Worm (Caenorhabditis elegans): ENCODE data around the gene T01C4.8.

DNA sequence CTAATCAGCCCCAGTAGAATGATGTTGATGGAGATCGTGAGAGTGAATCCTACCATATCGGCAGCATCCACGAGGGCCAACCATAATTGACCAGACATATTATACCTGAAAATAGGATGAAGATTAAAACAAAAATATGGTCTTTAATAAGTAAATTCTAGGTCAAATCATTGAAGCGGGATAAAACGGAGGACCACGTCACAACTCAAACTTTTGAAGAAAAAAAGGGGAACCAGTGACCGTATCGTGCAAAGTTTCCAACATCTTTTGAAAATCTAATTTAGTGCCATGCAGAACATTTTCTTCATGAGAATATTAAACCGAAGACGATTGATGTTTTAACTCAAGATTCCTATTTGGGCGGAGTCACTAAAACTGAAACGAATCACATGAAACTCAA lies 9.0 kb upstream of the T01C4.8 start, which contains the start of gene str-112:
- TF ChIP-seq unc-62 (GFP tag; optimal IDR thresholded peaks at IDR 0.05): no peak
- no peak for TF ChIP-seq sem-4 (tag; optimal IDR thresholded peaks at IDR 0.05)
- TF ChIP-seq skn-1 (tag; optimal IDR thresholded peaks at IDR 0.05): no peak
- no peak for TF ChIP-seq unc-39 (tag; optimal IDR thresholded peaks at IDR 0.05)
- no peak for TF ChIP-seq elt-1 (tag; optimal IDR thresholded peaks at IDR 0.05)
- TF ChIP-seq ceh-82 (tag; optimal IDR thresholded peaks at IDR 0.05): no peak
- TF ChIP-seq nhr-12 (tag; optimal IDR thresholded peaks at IDR 0.05): no peak
